Fruit fly (Drosophila melanogaster) whole organism, embryonic: ENCODE measurements around the gene JIL-1.

Experiments used
- Atf-2 ChIP-seq: fragments of 200-800 bp; sonication (Bioruptor generic); optimal IDR thresholded peaks from 2 replicates; lab custom pipeline; 2016; ENCODE audit warnings: missing biosample characterization, missing genetic modification characterization
- B-H2 ChIP-seq: fragments of 200-800 bp; sonication (Bioruptor generic); optimal IDR thresholded peaks from 2 replicates; lab custom pipeline; 2018; ENCODE audit warnings: missing biosample characterization, mild to moderate bottlenecking, missing genetic modification characterization
- C15 ChIP-seq: fragments of 200-800 bp; sonication (Bioruptor generic); IDR thresholded peaks from 3 replicates; pipeline ENCODE4 v1.3.6; 2022; ENCODE audit warnings: missing biosample characterization, missing genetic modification characterization
- CG10147 ChIP-seq: fragments of 200-800 bp; sonication (Bioruptor generic); optimal IDR thresholded peaks from 2 replicates; lab custom pipeline; 2019; ENCODE audit warnings: missing biosample characterization, mild to moderate bottlenecking, missing genetic modification characterization, moderate library complexity
- CG10209 ChIP-seq: fragments of 200-800 bp; sonication (Bioruptor generic); optimal IDR thresholded peaks from 3 replicates; lab custom pipeline; 2017; ENCODE audit warnings: missing biosample characterization, mild to moderate bottlenecking, missing genetic modification characterization, missing genetic modification reagents
- CG10366 ChIP-seq: fragments of 200-800 bp; sonication (Bioruptor generic); IDR thresholded peaks from 2 replicates; pipeline ENCODE4 v1.3.6; 2022; ENCODE audit warnings: missing biosample characterization, missing genetic modification characterization
- CG10979 ChIP-seq: fragments of 200-800 bp; sonication (Bioruptor generic); optimal IDR thresholded peaks from 2 replicates; lab custom pipeline; 2018; ENCODE audit warnings: missing biosample characterization, mild to moderate bottlenecking, missing genetic modification characterization, moderate library complexity
- CG11504 ChIP-seq: fragments of 200-800 bp; sonication (Bioruptor generic); optimal IDR thresholded peaks from 3 replicates; lab custom pipeline; 2019; ENCODE audit warnings: missing biosample characterization, mild to moderate bottlenecking, missing genetic modification characterization, moderate library complexity
- CG12104 ChIP-seq: fragments of 200-800 bp; sonication (Bioruptor generic); optimal IDR thresholded peaks from 3 replicates; lab custom pipeline; 2016; ENCODE audit warnings: missing biosample characterization, missing genetic modification characterization
- CG13775 ChIP-seq: fragments of 200-800 bp; sonication (Bioruptor generic); optimal IDR thresholded peaks from 3 replicates; lab custom pipeline; 2017; ENCODE audit warnings: missing biosample characterization, mild to moderate bottlenecking, missing genetic modification characterization
- CG17568 ChIP-seq: fragments of 200-800 bp; sonication (Bioruptor generic); optimal IDR thresholded peaks from 2 replicates; lab custom pipeline; 2018; ENCODE audit warnings: missing biosample characterization, mild to moderate bottlenecking, missing genetic modification characterization, moderate library complexity
- CG18764 ChIP-seq: fragments of 200-800 bp; sonication (Bioruptor generic); optimal IDR thresholded peaks from 3 replicates; lab custom pipeline; 2016; ENCODE audit warnings: missing biosample characterization, missing genetic modification characterization
- CG2199 ChIP-seq: fragments of 200-800 bp; sonication (Bioruptor generic); IDR thresholded peaks from 3 replicates; pipeline ENCODE4 v1.3.6; 2022; ENCODE audit warnings: missing biosample characterization, missing genetic modification characterization
- CG31388 ChIP-seq: fragments of 200-800 bp; sonication (Bioruptor generic); optimal IDR thresholded peaks from 2 replicates; lab custom pipeline; 2016; ENCODE audit warnings: missing biosample characterization, missing genetic modification characterization
- CG33557 ChIP-seq: fragments of 200-800 bp; sonication (Bioruptor generic); optimal IDR thresholded peaks from 2 replicates; lab custom pipeline; 2019; ENCODE audit warnings: missing biosample characterization, mild to moderate bottlenecking, missing genetic modification characterization, moderate library complexity
- CG34224 ChIP-seq: fragments of 200-800 bp; sonication (Bioruptor generic); IDR thresholded peaks from 3 replicates; pipeline ENCODE4 v1.3.6; 2022; ENCODE audit warnings: missing biosample characterization, missing genetic modification characterization; ENCODE audit not compliant: partially characterized antibody
- CG3847 ChIP-seq: fragments of 200-800 bp; sonication (Bioruptor generic); IDR thresholded peaks from 2 replicates; pipeline ENCODE4 v1.3.6; 2022; ENCODE audit warnings: missing biosample characterization, missing genetic modification characterization
- CG5245 ChIP-seq: fragments of 200-800 bp; sonication (Bioruptor generic); optimal IDR thresholded peaks from 3 replicates; lab custom pipeline; 2016; ENCODE audit warnings: missing biosample characterization, missing genetic modification characterization
- CG7271 ChIP-seq: fragments of 200-800 bp; sonication (Bioruptor generic); optimal IDR thresholded peaks from 2 replicates; lab custom pipeline; 2018; ENCODE audit warnings: missing biosample characterization, mild to moderate bottlenecking, missing genetic modification characterization, moderate library complexity
- CG8290 ChIP-seq, 3 experiments: fragments of 200-800 bp; sonication (Bioruptor generic); optimal IDR thresholded peaks; 2 replicates each; lab custom pipeline; 2016 to 2019; ENCODE audit warnings: missing biosample characterization in 3 of 3, missing genetic modification characterization in 3 of 3, mild to moderate bottlenecking in 2 of 3, moderate library complexity in 1 of 3
- D ChIP-seq, 2 experiments: fragments of 200-800 bp in 1 of 2; fragments of >200 bp in 1 of 2; sonication (Bioruptor generic) in 1 of 2; optimal IDR thresholded peaks; 2 replicates in 1 of 2; 3 replicates in 1 of 2; lab custom pipeline; 2017; ENCODE audit warnings: mild to moderate bottlenecking in 1 of 2, missing biosample characterization in 1 of 2, missing genetic modification characterization in 1 of 2, missing genetic modification reagents in 1 of 2
- Elba2 ChIP-seq: fragments of 200-800 bp; sonication (Bioruptor generic); optimal IDR thresholded peaks from 3 replicates; lab custom pipeline; 2016; ENCODE audit warnings: missing biosample characterization, missing genetic modification characterization
- Gug ChIP-seq: fragments of 200-800 bp; sonication (Bioruptor generic); IDR thresholded peaks from 4 replicates; pipeline ENCODE4 v1.3.6; 2022; ENCODE audit warnings: missing biosample characterization, missing genetic modification characterization
- HHEX ChIP-seq: fragments of 200-800 bp; sonication (Bioruptor generic); optimal IDR thresholded peaks from 3 replicates; lab custom pipeline; 2017; ENCODE audit warnings: missing biosample characterization, mild to moderate bottlenecking, missing genetic modification characterization, missing genetic modification reagents
- HLH4C ChIP-seq: fragments of 200-800 bp; sonication (Bioruptor generic); IDR thresholded peaks from 3 replicates; pipeline ENCODE4 v1.3.6; 2022; ENCODE audit warnings: missing biosample characterization, missing genetic modification characterization; ENCODE audit not compliant: partially characterized antibody
- Hr3 ChIP-seq: fragments of 200-800 bp; sonication (Bioruptor generic); optimal IDR thresholded peaks from 3 replicates; lab custom pipeline; 2016; ENCODE audit warnings: missing biosample characterization, missing genetic modification characterization
- Sin3A ChIP-seq: fragments of >200 bp; optimal IDR thresholded peaks from 2 replicates; lab custom pipeline; 2018
- Six4 ChIP-seq: fragments of 200-800 bp; sonication (Bioruptor generic); optimal IDR thresholded peaks from 2 replicates; lab custom pipeline; 2016; ENCODE audit warnings: missing biosample characterization, missing genetic modification characterization
- Sox100B ChIP-seq: fragments of 200-800 bp; sonication (Bioruptor generic); optimal IDR thresholded peaks from 3 replicates; lab custom pipeline; 2018; ENCODE audit warnings: missing biosample characterization, mild to moderate bottlenecking, missing genetic modification characterization
- Sox102F ChIP-seq: fragments of 200-800 bp; sonication (Bioruptor generic); optimal IDR thresholded peaks from 2 replicates; lab custom pipeline; 2018; ENCODE audit warnings: missing biosample characterization, mild to moderate bottlenecking, missing genetic modification characterization, moderate library complexity
- Ssrp ChIP-seq: fragments of 200-800 bp; sonication (Bioruptor generic); optimal IDR thresholded peaks from 2 replicates; lab custom pipeline; 2018; ENCODE audit warnings: missing biosample characterization, mild to moderate bottlenecking, missing genetic modification characterization, moderate library complexity
- ase ChIP-seq: fragments of 200-800 bp; sonication (Bioruptor generic); IDR thresholded peaks from 3 replicates; pipeline ENCODE4 v1.3.6; 2022; ENCODE audit warnings: missing biosample characterization, missing genetic modification characterization
- chinmo ChIP-seq: fragments of 200-800 bp; sonication (Bioruptor generic); IDR thresholded peaks from 4 replicates; pipeline ENCODE4 v1.3.6; 2022; ENCODE audit warnings: missing biosample characterization, missing genetic modification characterization; ENCODE audit not compliant: partially characterized antibody
- chn ChIP-seq: fragments of 200-800 bp; sonication (Bioruptor generic); optimal IDR thresholded peaks from 2 replicates; lab custom pipeline; 2016; ENCODE audit warnings: missing biosample characterization, missing genetic modification characterization
- fd96Cb ChIP-seq: fragments of 200-800 bp; sonication (Bioruptor generic); optimal IDR thresholded peaks from 2 replicates; lab custom pipeline; 2018; ENCODE audit warnings: missing biosample characterization, mild to moderate bottlenecking, missing genetic modification characterization, moderate library complexity
- ftz-f1 ChIP-seq: fragments of 200-800 bp; sonication (Bioruptor generic); optimal IDR thresholded peaks from 2 replicates; lab custom pipeline; 2016; ENCODE audit warnings: missing biosample characterization, missing genetic modification characterization
- hbn ChIP-seq: fragments of 200-800 bp; sonication (Bioruptor generic); IDR thresholded peaks from 2 replicates; pipeline ENCODE4 v1.3.6; 2022; ENCODE audit warnings: missing biosample characterization, missing genetic modification characterization; ENCODE audit not compliant: partially characterized antibody
- hkb ChIP-seq, 2 experiments: fragments of 200-800 bp in 1 of 2; fragments of >200 bp in 1 of 2; sonication (Bioruptor generic) in 1 of 2; IDR thresholded peaks in 1 of 2; optimal IDR thresholded peaks in 1 of 2; 2 replicates each; pipeline versions ENCODE4 v1.3.6 to Lab custom; 2017 to 2022; ENCODE audit warnings: missing biosample characterization in 1 of 2, missing genetic modification characterization in 1 of 2
- lab ChIP-seq: fragments of 200-800 bp; sonication (Bioruptor generic); optimal IDR thresholded peaks from 3 replicates; lab custom pipeline; 2017; ENCODE audit warnings: missing biosample characterization, missing genetic modification characterization, mild to moderate bottlenecking, moderate library complexity, missing genetic modification reagents
- mld ChIP-seq: fragments of 200-800 bp; sonication (Bioruptor generic); IDR thresholded peaks from 3 replicates; pipeline ENCODE4 v1.3.6; 2022; ENCODE audit warnings: missing biosample characterization, missing genetic modification characterization; ENCODE audit not compliant: partially characterized antibody
- peb ChIP-seq: fragments of 200-800 bp; sonication (Bioruptor generic); IDR thresholded peaks from 2 replicates; pipeline ENCODE4 v1.3.6; 2022; ENCODE audit warnings: missing biosample characterization, missing genetic modification characterization
- pum ChIP-seq: fragments of 200-800 bp; sonication (Bioruptor generic); optimal IDR thresholded peaks from 2 replicates; lab custom pipeline; 2016; ENCODE audit warnings: missing biosample characterization, missing genetic modification characterization
- sr ChIP-seq: fragments of 200-800 bp; sonication (Bioruptor generic); IDR thresholded peaks from 3 replicates; pipeline ENCODE4 v1.3.6; 2022; ENCODE audit warnings: missing biosample characterization, missing genetic modification characterization
- stwl ChIP-seq: fragments of 200-800 bp; sonication (Bioruptor generic); optimal IDR thresholded peaks from 3 replicates; lab custom pipeline; 2018; ENCODE audit warnings: missing biosample characterization, mild to moderate bottlenecking, missing genetic modification characterization, moderate library complexity
- ttk ChIP-seq: fragments of 200-800 bp; sonication (Bioruptor generic); IDR thresholded peaks from 2 replicates; pipeline ENCODE4 v2.1.2; 2022; ENCODE audit warnings: missing biosample characterization, missing genetic modification characterization
- tx ChIP-seq: fragments of 200-800 bp; sonication (Bioruptor generic); optimal IDR thresholded peaks from 2 replicates; lab custom pipeline; 2016; ENCODE audit warnings: missing biosample characterization, missing genetic modification characterization
- wdn ChIP-seq: fragments of 200-800 bp; sonication (Bioruptor generic); IDR thresholded peaks from 2 replicates; pipeline ENCODE4 v1.3.6; 2022; ENCODE audit warnings: missing biosample characterization, missing genetic modification characterization

Gene JIL-1

dm6 chr3L:11097982-11098663 lies 5.1 kb upstream of the JIL-1 start, which contains the start of the genes Irbp18 and APP-BP1 (continued):
- TF ChIP-seq Elba2 (GFP tag; lab: Kevin White, UChicago) (peak; percentile 97), stwl (tag; lab: Kevin White, UChicago) (peak; percentile 68), CG12104 (GFP tag; lab: Kevin White, UChicago) (peak; percentile 95), D (optimal IDR thresholded peaks at IDR 0.05; lab: Kevin White, UChicago) (no peak), D (GFP tag; optimal IDR thresholded peaks at IDR 0.05; lab: Kevin White, UChicago) (peak; percentile 92), Sin3A (lab: Kevin White, UChicago) (peak; percentile 87), HHEX (GFP tag; lab: Kevin White, UChicago) (peak; percentile 93), B-H2 (GFP tag; lab: Kevin White, UChicago) (peak; percentile 91), CG3847 (GFP tag; lab: Robert Waterston, UW) (peak; percentile 89), CG5245 (GFP tag; lab: Kevin White, UChicago) (peak; percentile 87), Sox102F (GFP tag; lab: Kevin White, UChicago) (peak; percentile 93), Sox100B (peak; percentile 94), hbn (GFP tag; lab: Robert Waterston, UW) (0 out of 2 replicates have a peak, but pooled peaks have one; percentile 25), tx (peak; percentile 92), CG10979 (peak; percentile 90), CG17568 (peak; percentile 87), Gug (GFP tag; lab: Robert Waterston, UW) (peak; percentile 84), CG10147 (GFP tag; lab: Kevin White, UChicago) (peak; percentile 91), lab (GFP tag; lab: Kevin White, UChicago) (peak; percentile 95), CG31388 (GFP tag; lab: Kevin White, UChicago) (peak; percentile 82), CG2199 (GFP tag; lab: Robert Waterston, UW) (0 out of 3 replicates have a peak, but pooled peaks have one; percentile 43), Six4 (GFP tag; lab: Kevin White, UChicago) (peak; percentile 94), Hr3 (GFP tag; lab: Kevin White, UChicago) (peak; percentile 95), ftz-f1 (GFP tag; lab: Kevin White, UChicago) (peak; percentile 16), fd96Cb (tag; lab: Kevin White, UChicago) (peak; percentile 89), mld (GFP tag; lab: Robert Waterston, UW) (no peak), wdn (GFP tag; lab: Robert Waterston, UW) (peak; percentile 87), CG33557 (peak; percentile 82), ttk (peak; percentile 75), C15 (peak; percentile 77; the same call in 2 of the 3 replicates), CG7271 (tag; lab: Kevin White, UChicago) (peak; percentile 55), Ssrp (peak; percentile 90), peb (GFP tag; lab: Robert Waterston, UW) (peak; percentile 83), pum (GFP tag; lab: Kevin White, UChicago) (peak; percentile 93), CG10209 (GFP tag; lab: Kevin White, UChicago) (peak; percentile 96), CG34224 (no peak), CG8290 (GFP tag; optimal IDR thresholded peaks at IDR 0.05; lab: Kevin White, UChicago) (peak; percentile 87), CG8290 (tag; optimal IDR thresholded peaks at IDR 0.05; lab: Kevin White, UChicago) (peak; percentile 81 to 92), CG10366 (GFP tag; lab: Robert Waterston, UW) (peak; percentile 84), Atf-2 (GFP tag; lab: Kevin White, UChicago) (peak; percentile 92), sr (GFP tag; lab: Robert Waterston, UW) (0 out of 3 replicates have a peak, but pooled peaks have one; percentile 25), hkb (optimal IDR thresholded peaks at IDR 0.05; lab: Kevin White, UChicago) (peak; percentile 50), hkb (GFP tag; IDR thresholded peaks at IDR 0.05; lab: Robert Waterston, UW) (peak; percentile 88), CG11504 (tag; lab: Kevin White, UChicago) (peak; percentile 92), chn (GFP tag; lab: Kevin White, UChicago) (peak; percentile 96), HLH4C (GFP tag; lab: Robert Waterston, UW) (no peak), CG13775 (peak; percentile 96), chinmo (GFP tag; lab: Robert Waterston, UW) (0 out of 4 replicates have a peak, but pooled peaks have one; percentile 4), ase (GFP tag; lab: Robert Waterston, UW) (peak; percentile 79), CG18764 (peak; percentile 92)
